Worm (Caenorhabditis elegans) whole organism, young adult: Measurements from ENCODE around the gene Y62H9A.8.
A peak's percentile ranks its signal among the peaks of the same experiment; 100 is the strongest.

ENCODE experiments used
- B0035.1 ChIP-seq: sonication (generic microtip); optimal IDR thresholded peaks from 2 replicates; lab custom pipeline; 2016; ENCODE audit warnings: missing genetic modification characterization, mild to moderate bottlenecking, missing compliant biosample characterization, missing genotype, missing genetic modification reagents
- B0261.1 ChIP-seq: sonication (generic microtip); optimal IDR thresholded peaks from 2 replicates; lab custom pipeline; 2016; ENCODE audit warnings: mild to moderate bottlenecking, missing genetic modification characterization, moderate library complexity, missing compliant biosample characterization
- B0336.3 ChIP-seq: fragments of 200-800 bp; sonication (Bioruptor generic); IDR thresholded peaks from 2 replicates; pipeline ENCODE4 v1.3.6; 2022; ENCODE audit warnings: missing genetic modification characterization, missing compliant biosample characterization
- C06A6.2 ChIP-seq: fragments of 200-800 bp; sonication (Bioruptor generic); conservative IDR thresholded peaks from 2 replicates; pipeline ENCODE4 v1.3.6; 2022; ENCODE audit warnings: missing genetic modification characterization, missing compliant biosample characterization
- F10E7.11 ChIP-seq: sonication (generic microtip); optimal IDR thresholded peaks from 2 replicates; lab custom pipeline; 2017; ENCODE audit warnings: mild to moderate bottlenecking, missing genetic modification characterization, moderate library complexity, missing compliant biosample characterization
- F23B12.7 ChIP-seq: sonication (generic microtip); optimal IDR thresholded peaks from 2 replicates; lab custom pipeline; 2017; ENCODE audit warnings: missing genetic modification characterization, mild to moderate bottlenecking, missing compliant biosample characterization, antibody characterized with exemption, moderate library complexity; ENCODE audit not compliant: insufficient read depth
- F39B2.1 ChIP-seq: fragments of 200-800 bp; sonication (Bioruptor generic); IDR thresholded peaks from 2 replicates; pipeline ENCODE4 v1.3.6; 2022; ENCODE audit warnings: missing genetic modification reagents, missing genetic modification characterization, missing compliant biosample characterization
- F57A8.1 ChIP-seq: fragments of 200-800 bp; sonication (Bioruptor generic); optimal IDR thresholded peaks from 2 replicates; lab custom pipeline; 2018; ENCODE audit warnings: mild to moderate bottlenecking, missing genetic modification characterization, moderate library complexity, missing compliant biosample characterization
- K11D2.4 ChIP-seq: fragments of 200-800 bp; sonication (Bioruptor generic); IDR thresholded peaks from 2 replicates; pipeline ENCODE4 v1.3.6; 2022; ENCODE audit warnings: missing genetic modification reagents, missing genetic modification characterization, missing compliant biosample characterization
- Y53G8AR.9 ChIP-seq: fragments of 200-800 bp; sonication (Bioruptor generic); conservative IDR thresholded peaks from 2 replicates; pipeline ENCODE4 v1.3.6; 2022; ENCODE audit warnings: missing genetic modification reagents, missing genetic modification characterization, missing compliant biosample characterization
- Y56A3A.18 ChIP-seq: fragments of 200-800 bp; sonication (Bioruptor generic); IDR thresholded peaks from 2 replicates; pipeline ENCODE4 v1.3.6; 2022; ENCODE audit warnings: missing genetic modification reagents, missing genetic modification characterization, missing compliant biosample characterization
- aptf-3 ChIP-seq: fragments of 200-800 bp; sonication (Bioruptor generic); IDR thresholded peaks from 2 replicates; pipeline ENCODE4 v1.3.6; 2022; ENCODE audit warnings: missing genetic modification characterization, missing compliant biosample characterization
- atf-7 ChIP-seq: sonication (generic microtip); optimal IDR thresholded peaks from 2 replicates; lab custom pipeline; 2017; ENCODE audit warnings: mild to moderate bottlenecking, missing genetic modification characterization, missing compliant biosample characterization
- bed-1 ChIP-seq: fragments of 200-800 bp; sonication (Bioruptor generic); IDR thresholded peaks from 2 replicates; pipeline ENCODE4 v1.3.6; 2022; ENCODE audit warnings: missing genetic modification reagents, missing genetic modification characterization, missing compliant biosample characterization
- ceh-27 ChIP-seq: fragments of 200-800 bp; sonication (Bioruptor generic); optimal IDR thresholded peaks from 2 replicates; lab custom pipeline; 2018; ENCODE audit warnings: mild to moderate bottlenecking, missing genetic modification characterization, moderate library complexity, missing compliant biosample characterization
- ceh-40 ChIP-seq: fragments of 200-800 bp; sonication (Bioruptor generic); IDR thresholded peaks from 2 replicates; pipeline ENCODE4 v1.3.6; 2022; ENCODE audit warnings: missing genetic modification characterization, missing compliant biosample characterization
- ceh-58 ChIP-seq: fragments of 200-800 bp; sonication (Bioruptor generic); IDR thresholded peaks from 2 replicates; pipeline ENCODE4 v1.3.6; 2022; ENCODE audit warnings: missing genetic modification characterization, missing compliant biosample characterization
- egl-44 ChIP-seq: fragments of 200-800 bp; sonication (Bioruptor generic); IDR thresholded peaks from 2 replicates; pipeline ENCODE4 v1.3.6; 2022; ENCODE audit warnings: missing genetic modification reagents, missing genetic modification characterization, missing compliant biosample characterization
- egrh-3 ChIP-seq: fragments of 200-800 bp; sonication (Bioruptor generic); IDR thresholded peaks from 2 replicates; pipeline ENCODE4 v1.3.6; 2022; ENCODE audit warnings: missing genetic modification reagents, missing genetic modification characterization, missing compliant biosample characterization
- ekl-4 ChIP-seq: fragments of 200-800 bp; sonication (Bioruptor generic); IDR thresholded peaks from 2 replicates; pipeline ENCODE4 v1.3.6; 2022; ENCODE audit warnings: missing genetic modification reagents, missing genetic modification characterization, missing compliant biosample characterization
- ets-4 ChIP-seq: fragments of 200-800 bp; sonication (Bioruptor generic); optimal IDR thresholded peaks from 2 replicates; lab custom pipeline; 2018; ENCODE audit warnings: mild to moderate bottlenecking, missing genetic modification characterization, missing compliant biosample characterization
- hrde-1 ChIP-seq: sonication (generic microtip); optimal IDR thresholded peaks from 2 replicates; lab custom pipeline; 2016; ENCODE audit warnings: missing genetic modification characterization, mild to moderate bottlenecking, missing compliant biosample characterization, moderate library complexity, missing genotype, missing genetic modification reagents, borderline replicate concordance
- lag-1 ChIP-seq: fragments of 200-800 bp; sonication (Bioruptor generic); IDR thresholded peaks from 2 replicates; pipeline ENCODE4 v1.3.6; 2022; ENCODE audit warnings: missing genetic modification reagents, missing genetic modification characterization, missing compliant biosample characterization
- let-607 ChIP-seq, 2 experiments: fragments of 200-800 bp in 1 of 2; sonication (Bioruptor generic) in 1 of 2; sonication (generic microtip) in 1 of 2; optimal IDR thresholded peaks; 2 replicates each; lab custom pipeline; 2016 to 2018; ENCODE audit warnings: mild to moderate bottlenecking in 2 of 2, missing compliant biosample characterization in 2 of 2, missing genetic modification characterization in 2 of 2, moderate library complexity in 2 of 2, missing genotype in 1 of 2
- lin-26 ChIP-seq: fragments of 200-800 bp; sonication (Bioruptor generic); IDR thresholded peaks from 2 replicates; pipeline ENCODE4 v1.3.6; 2022; ENCODE audit warnings: missing genetic modification reagents, missing genetic modification characterization, missing compliant biosample characterization
- lsy-27 ChIP-seq: sonication (generic microtip); optimal IDR thresholded peaks from 2 replicates; lab custom pipeline; 2017; ENCODE audit warnings: missing genetic modification characterization, mild to moderate bottlenecking, missing compliant biosample characterization, antibody characterized with exemption, missing genotype, borderline replicate concordance; ENCODE audit not compliant: insufficient read depth
- madf-6 ChIP-seq: fragments of 200-800 bp; sonication (Bioruptor generic); IDR thresholded peaks from 2 replicates; pipeline ENCODE4 v1.3.6; 2022; ENCODE audit warnings: missing genetic modification reagents, missing genetic modification characterization, missing compliant biosample characterization
- mel-28 ChIP-seq: sonication (generic microtip); optimal IDR thresholded peaks from 2 replicates; lab custom pipeline; 2016; ENCODE audit warnings: borderline replicate concordance, mild to moderate bottlenecking, missing genetic modification characterization, missing compliant biosample characterization
- nfyb-1 ChIP-seq: fragments of 200-800 bp; sonication (Bioruptor generic); IDR thresholded peaks from 2 replicates; pipeline ENCODE4 v1.3.6; 2022; ENCODE audit warnings: missing genetic modification reagents, missing genetic modification characterization, missing compliant biosample characterization
- nhr-80 ChIP-seq: sonication (generic microtip); optimal IDR thresholded peaks from 2 replicates; lab custom pipeline; 2016; ENCODE audit warnings: missing genetic modification characterization, missing compliant biosample characterization
- rcor-1 ChIP-seq: fragments of 200-800 bp; sonication (Bioruptor generic); IDR thresholded peaks from 2 replicates; pipeline ENCODE4 v1.3.6; 2022; ENCODE audit warnings: missing genetic modification reagents, missing genetic modification characterization, missing compliant biosample characterization
- repo-1 ChIP-seq: sonication (generic microtip); optimal IDR thresholded peaks from 2 replicates; lab custom pipeline; 2017; ENCODE audit warnings: mild to moderate bottlenecking, missing genetic modification characterization, missing compliant biosample characterization
- rpc-1 ChIP-seq, 2 experiments: fragments of 150-350 bp in 1 of 2; sonication (generic microtip) in 1 of 2; optimal IDR thresholded peaks; 2 replicates each; lab custom pipeline; 2014 to 2018; ENCODE audit warnings: missing biosample characterization in 1 of 2, missing genetic modification characterization in 1 of 2, missing genetic modification reagents in 1 of 2, missing genotype in 1 of 2
- sdz-38 ChIP-seq: sonication (generic microtip); optimal IDR thresholded peaks from 2 replicates; lab custom pipeline; 2016; ENCODE audit warnings: missing genotype, missing genetic modification characterization, missing compliant biosample characterization
- sea-2 ChIP-seq: fragments of 200-800 bp; sonication (Bioruptor generic); IDR thresholded peaks from 2 replicates; pipeline ENCODE4 v1.3.6; 2022; ENCODE audit warnings: missing genetic modification characterization, missing compliant biosample characterization
- snpc-1.1 ChIP-seq: sonication (generic microtip); optimal IDR thresholded peaks from 2 replicates; lab custom pipeline; 2017; ENCODE audit warnings: missing genetic modification characterization, mild to moderate bottlenecking, missing compliant biosample characterization, antibody characterized with exemption, moderate library complexity, missing genotype, missing genetic modification reagents; ENCODE audit not compliant: insufficient read depth
- snpc-3.4 ChIP-seq: sonication (generic microtip); optimal IDR thresholded peaks from 2 replicates; lab custom pipeline; 2017; ENCODE audit warnings: missing genetic modification characterization, mild to moderate bottlenecking, missing compliant biosample characterization, antibody characterized with exemption, moderate library complexity, missing genotype, missing genetic modification reagents
- snpc-4 ChIP-seq, 5 experiments: fragments of 150-350 bp in 1 of 5; sonication (generic microtip) in 4 of 5; optimal IDR thresholded peaks; 2 replicates each; lab custom pipeline; 2014 to 2018; ENCODE audit warnings: missing genetic modification characterization in 5 of 5, missing biosample characterization in 3 of 5, antibody characterized with exemption in 2 of 5, mild to moderate bottlenecking in 2 of 5, missing compliant biosample characterization in 2 of 5, missing genotype in 2 of 5, moderate library complexity in 2 of 5, missing genetic modification reagents in 1 of 5
- tlf-1 ChIP-seq: fragments of 200-800 bp; sonication (Bioruptor generic); optimal IDR thresholded peaks from 2 replicates; lab custom pipeline; 2018; ENCODE audit warnings: mild to moderate bottlenecking, missing genetic modification characterization, missing compliant biosample characterization
- unc-130 ChIP-seq: sonication (generic microtip); optimal IDR thresholded peaks from 2 replicates; lab custom pipeline; 2016; ENCODE audit warnings: missing genetic modification reagents, missing genetic modification characterization, missing compliant biosample characterization
- zfh-2 ChIP-seq: fragments of 200-800 bp; sonication (Bioruptor generic); conservative IDR thresholded peaks from 2 replicates; pipeline ENCODE4 v1.3.6; 2022; ENCODE audit warnings: missing genetic modification reagents, missing genetic modification characterization, missing compliant biosample characterization
- ztf-3 ChIP-seq: fragments of 200-800 bp; sonication (Bioruptor generic); optimal IDR thresholded peaks from 2 replicates; lab custom pipeline; 2018; ENCODE audit warnings: mild to moderate bottlenecking, missing genetic modification characterization, missing compliant biosample characterization
- ztf-6 ChIP-seq: fragments of 200-800 bp; sonication (Bioruptor generic); IDR thresholded peaks from 2 replicates; pipeline ENCODE4 v1.3.6; 2022; ENCODE audit warnings: missing genetic modification reagents, missing genetic modification characterization, missing compliant biosample characterization

Y62H9A.8 gene

ce11 chrX:11879871-11880270 is 12.4 kb downstream of the Y62H9A.8 start, which contains the start of the genes Y62H9A.3 and Y62H9A.4:
Y62H9A.3 (minus strand) TSS chrX:11879971.
Y62H9A.4 (plus strand) TSS chrX:11880126.
- no peak for TF ChIP-seq lag-1 (GFP tag; lab: Robert Waterston, UW)
- TF ChIP-seq atf-7, result no peak
- TF ChIP-seq snpc-3.4, result no peak
- no peak for TF ChIP-seq sea-2 (GFP tag; lab: Robert Waterston, UW)
- TF ChIP-seq ztf-6 (GFP tag; lab: Robert Waterston, UW), result no peak
- no peak for TF ChIP-seq nhr-80

DNA sequence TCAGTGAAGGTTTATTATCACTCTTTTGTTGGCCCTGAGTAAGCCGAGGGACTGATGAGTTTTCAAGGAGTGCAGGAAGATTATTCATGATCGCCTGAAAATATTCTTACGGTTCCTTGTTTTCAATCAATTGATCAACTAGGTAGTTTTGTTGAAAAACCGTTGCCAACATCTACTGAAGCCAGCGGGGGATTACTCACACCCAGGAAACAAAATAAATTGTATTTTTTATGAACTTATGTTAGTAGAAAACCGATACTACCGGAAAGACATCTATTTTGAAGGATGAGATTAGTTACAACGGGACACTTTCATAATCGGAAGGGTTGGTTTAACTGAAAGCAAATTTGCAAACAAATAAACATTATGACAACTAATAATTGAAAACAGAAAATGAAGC is 14.1 kb downstream of the Y62H9A.8 start, which contains the start of gene Y62H9A.2:
Y62H9A.2 (minus strand) TSS at position 101 of the 400 bp plus-strand sequence.
- TF ChIP-seq F57A8.1 (GFP tag; lab: Kevin White, UChicago) (no peak), F23B12.7 (tag; lab: Kevin White, UChicago) (no peak), sdz-38 (no peak), bed-1 (GFP tag; lab: Robert Waterston, UW) (no peak), B0336.3 (GFP tag; lab: Robert Waterston, UW) (no peak), hrde-1 (tag; lab: Kevin White, UChicago) (no peak), ceh-27 (no peak), mel-28 (tag; lab: Kevin White, UChicago) (no peak), nhr-80 (no peak), lsy-27 (tag; lab: Kevin White, UChicago) (no peak), C06A6.2 (GFP tag; lab: Robert Waterston, UW) (no peak), ceh-40 (GFP tag; lab: Robert Waterston, UW) (no peak), rcor-1 (GFP tag; lab: Robert Waterston, UW) (no peak), rpc-1 (optimal IDR thresholded peaks at IDR 0.05; lab: Kevin White, UChicago) (no peak), rpc-1 (tag; optimal IDR thresholded peaks at IDR 0.05; lab: Kevin White, UChicago) (no peak), egrh-3 (GFP tag; lab: Robert Waterston, UW) (no peak), Y53G8AR.9 (no peak), aptf-3 (GFP tag; lab: Robert Waterston, UW) (no peak)

ce11 chrX:11875260-11875659 is 17.0 kb downstream of the Y62H9A.8 start, which contains the start of gene Y62H9A.1:
Y62H9A.1 (plus strand) TSS chrX:11875541.
- TF ChIP-seq nfyb-1 (GFP tag; lab: Robert Waterston, UW) (no peak), tlf-1 (GFP tag; lab: Kevin White, UChicago) (no peak), rcor-1 (GFP tag; lab: Robert Waterston, UW) (no peak), ceh-58 (no peak), B0261.1 (tag; lab: Kevin White, UChicago) (no peak), egl-44 (no peak), zfh-2 (no peak), K11D2.4 (GFP tag; lab: Robert Waterston, UW) (no peak), F39B2.1 (no peak), snpc-4 (GFP tag; optimal IDR thresholded peaks at IDR 0.05; lab: Kevin White, UChicago) (no peak), snpc-4 (tag; optimal IDR thresholded peaks at IDR 0.05; lab: Kevin White, UChicago) (no peak), ets-4 (GFP tag; lab: Kevin White, UChicago) (no peak), repo-1 (tag; lab: Kevin White, UChicago) (no peak)

DNA sequence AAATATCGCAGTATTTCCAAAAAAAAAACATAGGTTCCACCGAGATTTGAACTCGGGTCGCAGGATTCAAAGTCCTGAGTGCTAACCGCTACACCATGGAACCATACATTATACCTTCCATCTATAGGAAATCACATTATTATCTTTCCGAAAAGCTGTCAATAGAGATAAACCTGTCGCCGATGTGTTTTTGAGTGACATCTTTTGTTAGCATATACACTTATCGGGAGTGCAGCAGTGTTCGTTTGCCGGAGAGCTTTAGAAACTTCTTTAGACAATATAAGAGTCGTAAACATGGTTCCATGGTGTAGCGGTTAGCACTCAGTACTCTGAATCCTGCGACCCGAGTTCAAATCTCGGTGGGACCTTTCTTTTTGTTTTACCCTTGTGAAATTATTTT is 20.0 kb downstream of the Y62H9A.8 start:
- TF ChIP-seq lin-26 (peak; percentile 93), F10E7.11 (tag; lab: Kevin White, UChicago) (no peak), unc-130 (GFP tag; lab: Kevin White, UChicago) (no peak), F39B2.1 (no peak), snpc-1.1 (tag; lab: Kevin White, UChicago) (no peak), ztf-3 (no peak), Y56A3A.18 (GFP tag; lab: Robert Waterston, UW) (peak; percentile 68; the same call in 1 of the 2 replicates), madf-6 (GFP tag; lab: Robert Waterston, UW) (peak; percentile 19; the same call in 1 of the 2 replicates), let-607 (tag; optimal IDR thresholded peaks at IDR 0.05; lab: Kevin White, UChicago) (no peak), ceh-40 (GFP tag; lab: Robert Waterston, UW) (no peak), B0035.1 (tag; lab: Kevin White, UChicago) (peak; percentile 47), lsy-27 (tag; lab: Kevin White, UChicago) (peak; percentile 8), ekl-4 (peak; percentile 36)
